Worm (Caenorhabditis elegans): ENCODE measurements around the gene kin-21.

- no peak for TF ChIP-seq ceh-82 (tag; optimal IDR thresholded peaks at IDR 0.05)
- TF ChIP-seq mab-5 (tag; optimal IDR thresholded peaks at IDR 0.05): no peak
- no peak for TF ChIP-seq nhr-23 (tag; optimal IDR thresholded peaks at IDR 0.05)
- no peak for TF ChIP-seq snpc-4 (tag; optimal IDR thresholded peaks at IDR 0.05)
- TF ChIP-seq nhr-237 (tag; optimal IDR thresholded peaks at IDR 0.05): no peak
- TF ChIP-seq ztf-1 (GFP tag; conservative IDR thresholded peaks at IDR 0.05): no peak
- no peak for TF ChIP-seq lin-13 (GFP tag; optimal IDR thresholded peaks at IDR 0.05)
These were observed 31.3 kb upstream of the kin-21 start for ce11 chrIV:9801418-9801817.
